Fruit fly (Drosophila melanogaster): ENCODE results near the gene Vps13B.

Gene Vps13B

DNA sequence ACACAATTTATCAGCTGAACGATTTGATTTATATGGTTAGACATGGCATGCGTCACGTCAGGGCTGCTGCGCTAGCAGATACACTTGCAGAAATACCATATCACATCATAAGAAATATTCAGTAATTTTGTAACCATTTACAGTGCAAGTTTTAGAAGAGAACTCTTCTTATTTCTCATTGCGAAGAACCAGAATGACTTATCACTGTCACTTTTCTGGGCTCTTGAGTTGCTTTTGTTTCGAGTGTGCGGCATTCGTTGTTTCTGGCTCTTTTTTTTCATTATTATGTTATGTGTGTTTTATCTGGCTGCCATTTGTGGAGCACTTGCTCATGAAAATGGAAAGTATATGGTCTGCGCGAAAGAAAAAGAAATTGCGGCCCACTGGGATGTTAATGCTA is 46.2 kb downstream of the Vps13B start (continued):
- TF ChIP-seq Sin3A (optimal IDR thresholded peaks at IDR 0.05) (no peak), zfh1 (GFP tag; IDR thresholded peaks at IDR 0.05) (no peak; the same call in 2 of the 3 replicates), CG7556 (GFP tag; optimal IDR thresholded peaks at IDR 0.05) (no peak), CG17361 (GFP tag; IDR thresholded peaks at IDR 0.05) (no peak), fd3F (GFP tag; optimal IDR thresholded peaks at IDR 0.05) (no peak), HmgD (GFP tag; optimal IDR thresholded peaks at IDR 0.05) (no peak), grau (tag; optimal IDR thresholded peaks at IDR 0.05) (no peak), Fer2 (tag; optimal IDR thresholded peaks at IDR 0.05) (no peak), CG3995 (GFP tag; optimal IDR thresholded peaks at IDR 0.05) (no peak), dan (GFP tag; IDR thresholded peaks at IDR 0.05) (no peak), CG12942 (GFP tag; optimal IDR thresholded peaks at IDR 0.05) (no peak), tna (GFP tag; IDR thresholded peaks at IDR 0.05; ENCODE audit: partially characterized antibody) (no peak), dimm (GFP tag; IDR thresholded peaks at IDR 0.05) (no peak), slbo (GFP tag; IDR thresholded peaks at IDR 0.05) (0 out of 2 replicates have a peak, but pooled peaks have one; percentile 8), ssp (GFP tag; IDR thresholded peaks at IDR 0.05) (no peak), twi (tag; optimal IDR thresholded peaks at IDR 0.05) (no peak), CG15514 (GFP tag; optimal IDR thresholded peaks at IDR 0.05) (no peak), onecut (GFP tag; IDR thresholded peaks at IDR 0.05) (no peak), tgo (GFP tag; IDR thresholded peaks at IDR 0.05) (peak; percentile 33; the same call in 1 of the 3 replicates), Elba2 (GFP tag; optimal IDR thresholded peaks at IDR 0.05) (no peak), zf30C (GFP tag; optimal IDR thresholded peaks at IDR 0.05) (no peak), CG8359 (GFP tag; optimal IDR thresholded peaks at IDR 0.05; ENCODE audit: borderline replicate concordance) (no peak), klu (GFP tag; IDR thresholded peaks at IDR 0.05) (no peak), Ptx1 (GFP tag; IDR thresholded peaks at IDR 0.05) (peak; percentile 22; the same call in 1 of the 2 replicates), Eip74EF (GFP tag; optimal IDR thresholded peaks at IDR 0.05) (no peak)

DNA sequence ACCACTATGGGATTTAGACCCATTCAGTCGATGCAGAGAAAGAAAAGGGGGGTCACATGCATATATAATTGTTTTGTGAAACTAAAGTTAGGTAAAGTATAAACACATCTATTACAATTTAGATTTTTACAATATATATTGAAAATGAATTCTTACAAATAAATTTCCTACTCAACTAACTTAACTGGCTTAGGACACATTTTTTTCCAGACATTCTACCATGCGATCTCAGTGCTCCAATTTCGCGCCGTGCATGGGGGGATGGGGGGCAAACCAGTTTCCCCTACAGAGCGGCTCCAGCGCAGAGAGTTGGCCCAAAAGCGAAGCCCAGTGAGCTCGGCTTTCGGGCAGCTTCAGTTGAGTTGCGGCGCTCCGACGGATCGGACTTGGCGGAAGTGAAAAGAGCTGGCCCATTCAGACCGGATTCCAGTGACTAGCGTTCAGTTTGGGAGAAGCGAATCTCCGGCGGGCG is 47.3 kb downstream of the Vps13B start, which contains the start of gene CG7896:
Gene CG7896 (plus strand): TSS at position 354 of the 472 bp plus-strand sequence.
- no peak for TF ChIP-seq CTCF (GFP tag; optimal IDR thresholded peaks at IDR 0.05)
- no peak for TF ChIP-seq run (tag; optimal IDR thresholded peaks at IDR 0.05)
- peak; percentile 22 for TF ChIP-seq CG15696 (tag; optimal IDR thresholded peaks at IDR 0.05)
- TF ChIP-seq CG11085 (GFP tag; IDR thresholded peaks at IDR 0.05): peak; percentile 49; the same call in 1 of the 2 replicates
- peak; percentile 1 for TF ChIP-seq HLH54F (GFP tag; optimal IDR thresholded peaks at IDR 0.05)
- peak; percentile 33 for TF ChIP-seq twi (tag; optimal IDR thresholded peaks at IDR 0.05)
- no peak for TF ChIP-seq shn (GFP tag; optimal IDR thresholded peaks at IDR 0.05)
- peak; percentile 71 for TF ChIP-seq Taf1 (GFP tag; IDR thresholded peaks at IDR 0.05)
- no peak for TF ChIP-seq Hey (tag; optimal IDR thresholded peaks at IDR 0.05)
- peak; percentile 20 for TF ChIP-seq CG30431 (GFP tag; optimal IDR thresholded peaks at IDR 0.05)
- TF ChIP-seq CG9876 (GFP tag; optimal IDR thresholded peaks at IDR 0.05): no peak
- no peak for TF ChIP-seq D (optimal IDR thresholded peaks at IDR 0.05)
- peak; percentile 43 for TF ChIP-seq D (GFP tag; optimal IDR thresholded peaks at IDR 0.05)
- TF ChIP-seq CG17802 (tag; optimal IDR thresholded peaks at IDR 0.05): no peak
- TF ChIP-seq ara (GFP tag; IDR thresholded peaks at IDR 0.05): peak; percentile 68
- peak; percentile 75 for TF ChIP-seq dmrt99B (tag; optimal IDR thresholded peaks at IDR 0.05)
- no peak for TF ChIP-seq da (GFP tag; optimal IDR thresholded peaks at IDR 0.05)
- peak; percentile 47 for TF ChIP-seq CG8290 (GFP tag; optimal IDR thresholded peaks at IDR 0.05)
- peak in 1 of 2 experiments; percentile 8 for TF ChIP-seq CG8290 (tag; optimal IDR thresholded peaks at IDR 0.05)
- no peak for TF ChIP-seq amos (GFP tag; IDR thresholded peaks at IDR 0.05; ENCODE audit: partially characterized antibody)
- peak; percentile 6 for TF ChIP-seq Dip3 (GFP tag; optimal IDR thresholded peaks at IDR 0.05)
- peak; percentile 90 for TF ChIP-seq vvl (GFP tag; IDR thresholded peaks at IDR 0.05)
- TF ChIP-seq CG9932 (GFP tag; IDR thresholded peaks at IDR 0.05): peak; percentile 83
- TF ChIP-seq gsb-n (tag; optimal IDR thresholded peaks at IDR 0.05): peak; percentile 12
- no peak for TF ChIP-seq pho (GFP tag; optimal IDR thresholded peaks at IDR 0.05)
- peak; percentile 88 for TF ChIP-seq tgo (GFP tag; IDR thresholded peaks at IDR 0.05)
- no peak for TF ChIP-seq CG1792 (GFP tag; optimal IDR thresholded peaks at IDR 0.05)
- no peak for TF ChIP-seq CG15479 (GFP tag; optimal IDR thresholded peaks at IDR 0.05)
- TF ChIP-seq Blimp-1 (GFP tag; optimal IDR thresholded peaks at IDR 0.05): peak; percentile 69
- TF ChIP-seq dmrt11E (tag; optimal IDR thresholded peaks at IDR 0.05): peak; percentile 52

Data from whole organism, embryonic.